Fruit fly (Drosophila melanogaster) whole organism, embryonic: ENCODE results near the gene RhoBTB.
A peak's percentile ranks its signal among the peaks of the same experiment; 100 is the strongest.

Source experiments
- ATbp ChIP-seq: fragments of 200-800 bp; sonication (Bioruptor generic); optimal IDR thresholded peaks from 2 replicates; lab custom pipeline; 2017; ENCODE audit warnings: missing biosample characterization, mild to moderate bottlenecking, missing genetic modification characterization, missing genetic modification reagents
- Blimp-1 ChIP-seq: fragments of 200-800 bp; sonication (Bioruptor generic); optimal IDR thresholded peaks from 3 replicates; lab custom pipeline; 2018; ENCODE audit warnings: missing biosample characterization, missing genetic modification characterization, mild to moderate bottlenecking, moderate library complexity, missing genetic modification reagents
- CG10654 ChIP-seq: fragments of 200-800 bp; sonication (Bioruptor generic); optimal IDR thresholded peaks from 2 replicates; lab custom pipeline; 2016; ENCODE audit warnings: missing biosample characterization, missing genetic modification characterization
- CG11398 ChIP-seq: fragments of 200-800 bp; sonication (Bioruptor generic); optimal IDR thresholded peaks from 2 replicates; lab custom pipeline; 2016; ENCODE audit warnings: missing biosample characterization, missing genetic modification characterization
- CG12942 ChIP-seq: fragments of 200-800 bp; sonication (Bioruptor generic); optimal IDR thresholded peaks from 3 replicates; lab custom pipeline; 2016; ENCODE audit warnings: missing biosample characterization, missing genetic modification characterization
- CG17186 ChIP-seq: fragments of 200-800 bp; sonication (Bioruptor generic); optimal IDR thresholded peaks from 3 replicates; lab custom pipeline; 2017; ENCODE audit warnings: missing biosample characterization, missing genetic modification reagents, missing genetic modification characterization
- CG17912 ChIP-seq: fragments of 200-800 bp; sonication (Bioruptor generic); optimal IDR thresholded peaks from 2 replicates; lab custom pipeline; 2018; ENCODE audit warnings: missing biosample characterization, mild to moderate bottlenecking, missing genetic modification characterization
- CG2712 ChIP-seq: fragments of 200-800 bp; optimal IDR thresholded peaks from 3 replicates; lab custom pipeline; 2019; ENCODE audit warnings: missing biosample characterization, mild to moderate bottlenecking, missing genetic modification characterization, moderate library complexity
- CG3065 ChIP-seq: fragments of 200-800 bp; sonication (Bioruptor generic); optimal IDR thresholded peaks from 2 replicates; lab custom pipeline; 2016; ENCODE audit warnings: missing biosample characterization, missing genetic modification characterization
- CG3995 ChIP-seq: fragments of 200-800 bp; sonication (Bioruptor generic); optimal IDR thresholded peaks from 3 replicates; lab custom pipeline; 2016; ENCODE audit warnings: missing biosample characterization, missing genetic modification characterization
- CG4360 ChIP-seq: fragments of 200-800 bp; sonication (Bioruptor generic); IDR thresholded peaks from 2 replicates; pipeline ENCODE4 v1.3.6; 2022; ENCODE audit warnings: missing biosample characterization, missing genetic modification characterization
- CG4707 ChIP-seq: fragments of 200-800 bp; sonication (Bioruptor generic); optimal IDR thresholded peaks from 2 replicates; lab custom pipeline; 2018; ENCODE audit warnings: missing biosample characterization, mild to moderate bottlenecking, missing genetic modification characterization, moderate library complexity
- CG4820 ChIP-seq: fragments of 200-800 bp; sonication (Bioruptor generic); optimal IDR thresholded peaks from 3 replicates; lab custom pipeline; 2016; ENCODE audit warnings: missing biosample characterization, missing genetic modification characterization
- CG7928 ChIP-seq: fragments of 200-800 bp; sonication (Bioruptor generic); optimal IDR thresholded peaks from 2 replicates; lab custom pipeline; 2017; ENCODE audit warnings: missing biosample characterization, mild to moderate bottlenecking, missing genetic modification characterization
- CG8281 ChIP-seq: fragments of 200-800 bp; sonication (Bioruptor generic); optimal IDR thresholded peaks from 2 replicates; lab custom pipeline; 2018; ENCODE audit warnings: missing biosample characterization, mild to moderate bottlenecking, missing genetic modification characterization, moderate library complexity
- CG8388 ChIP-seq: fragments of 200-800 bp; sonication (Bioruptor generic); optimal IDR thresholded peaks from 2 replicates; lab custom pipeline; 2019; ENCODE audit warnings: missing biosample characterization, mild to moderate bottlenecking, missing genetic modification characterization, moderate library complexity
- CG9876 ChIP-seq: fragments of 200-800 bp; sonication (Bioruptor generic); optimal IDR thresholded peaks from 2 replicates; lab custom pipeline; 2016; ENCODE audit warnings: missing biosample characterization, missing genetic modification characterization
- CTCF ChIP-seq: fragments of 200-800 bp; sonication (Bioruptor generic); optimal IDR thresholded peaks from 2 replicates; lab custom pipeline; 2017; ENCODE audit warnings: missing biosample characterization, mild to moderate bottlenecking, missing genetic modification characterization, moderate library complexity
- CoRest ChIP-seq: fragments of 200-800 bp; sonication (Bioruptor generic); optimal IDR thresholded peaks from 3 replicates; lab custom pipeline; 2018; ENCODE audit warnings: missing biosample characterization, mild to moderate bottlenecking, missing genetic modification characterization, moderate library complexity
- CrebB ChIP-seq: fragments of 200-800 bp; sonication (Bioruptor generic); optimal IDR thresholded peaks from 3 replicates; lab custom pipeline; 2018; ENCODE audit warnings: missing biosample characterization, mild to moderate bottlenecking, missing genetic modification characterization
- Dek ChIP-seq: fragments of 200-800 bp; sonication (Bioruptor generic); optimal IDR thresholded peaks from 3 replicates; lab custom pipeline; 2019; ENCODE audit warnings: missing biosample characterization, mild to moderate bottlenecking, missing genetic modification characterization, moderate library complexity
- MTF-1 ChIP-seq: fragments of 200-800 bp; sonication (Bioruptor generic); optimal IDR thresholded peaks from 2 replicates; lab custom pipeline; 2018; ENCODE audit warnings: missing biosample characterization, mild to moderate bottlenecking, missing genetic modification characterization, borderline replicate concordance
- Mrtf ChIP-seq: fragments of 200-800 bp; sonication (Bioruptor generic); IDR thresholded peaks from 3 replicates; pipeline ENCODE4 v1.3.6; 2022; ENCODE audit warnings: missing biosample characterization, missing genetic modification characterization
- Pdp1 ChIP-seq, 2 experiments: fragments of 200-800 bp; sonication (Bioruptor generic); optimal IDR thresholded peaks; 3 replicates each; lab custom pipeline; 2016; ENCODE audit warnings: missing biosample characterization in 2 of 2, missing genetic modification characterization in 2 of 2, mild to moderate bottlenecking in 1 of 2, moderate library complexity in 1 of 2
- Sin3A ChIP-seq: fragments of >200 bp; optimal IDR thresholded peaks from 2 replicates; lab custom pipeline; 2018
- Usf ChIP-seq: fragments of 200-800 bp; sonication (Bioruptor generic); optimal IDR thresholded peaks from 2 replicates; lab custom pipeline; 2017; ENCODE audit warnings: missing genotype, missing biosample characterization, missing genetic modification characterization
- YL-1 ChIP-seq: fragments of 200-800 bp; sonication (Bioruptor generic); optimal IDR thresholded peaks from 3 replicates; lab custom pipeline; 2017; ENCODE audit warnings: missing biosample characterization, mild to moderate bottlenecking, missing genetic modification characterization
- ato ChIP-seq: fragments of 200-800 bp; sonication (Bioruptor generic); IDR thresholded peaks from 2 replicates; pipeline ENCODE4 v1.3.6; 2022; ENCODE audit warnings: missing biosample characterization, missing genetic modification characterization; ENCODE audit not compliant: partially characterized antibody
- az2 ChIP-seq: fragments of 200-800 bp; sonication (Bioruptor generic); optimal IDR thresholded peaks from 3 replicates; lab custom pipeline; 2016; ENCODE audit warnings: missing biosample characterization, missing genetic modification characterization
- bowl ChIP-seq: fragments of 200-800 bp; sonication (Bioruptor generic); IDR thresholded peaks from 2 replicates; pipeline ENCODE4 v1.3.6; 2022; ENCODE audit warnings: missing biosample characterization, missing genetic modification characterization
- crp ChIP-seq, 2 experiments: fragments of 200-800 bp; sonication (Bioruptor generic); optimal IDR thresholded peaks; 2 replicates in 1 of 2; 3 replicates in 1 of 2; lab custom pipeline; 2017; ENCODE audit warnings: missing biosample characterization in 2 of 2, missing genetic modification characterization in 2 of 2, mild to moderate bottlenecking in 1 of 2, moderate library complexity in 1 of 2
- dimm ChIP-seq: fragments of 200-800 bp; sonication (Bioruptor generic); IDR thresholded peaks from 2 replicates; pipeline ENCODE4 v1.3.6; 2022; ENCODE audit warnings: missing biosample characterization, missing genetic modification characterization
- ewg ChIP-seq: fragments of 200-800 bp; sonication (Bioruptor generic); optimal IDR thresholded peaks from 3 replicates; lab custom pipeline; 2017; ENCODE audit warnings: mild to moderate bottlenecking, missing biosample characterization, missing genetic modification reagents, missing genetic modification characterization
- fd102C ChIP-seq: fragments of 200-800 bp; sonication (Bioruptor generic); optimal IDR thresholded peaks from 2 replicates; lab custom pipeline; 2018; ENCODE audit warnings: missing biosample characterization, mild to moderate bottlenecking, missing genetic modification characterization, moderate library complexity
- fd3F ChIP-seq: fragments of 200-800 bp; sonication (Bioruptor generic); optimal IDR thresholded peaks from 2 replicates; lab custom pipeline; 2018; ENCODE audit warnings: missing biosample characterization, mild to moderate bottlenecking, missing genetic modification characterization, moderate library complexity
- gsb ChIP-seq: fragments of 200-800 bp; sonication (Bioruptor generic); IDR thresholded peaks from 2 replicates; pipeline ENCODE4 v1.3.6; 2022; ENCODE audit warnings: missing biosample characterization, missing genetic modification characterization
- p53 ChIP-seq: fragments of 200-800 bp; sonication (Bioruptor generic); optimal IDR thresholded peaks from 2 replicates; lab custom pipeline; 2016; ENCODE audit warnings: missing biosample characterization, missing genetic modification characterization
- pita ChIP-seq: fragments of 200-800 bp; sonication (Bioruptor generic); optimal IDR thresholded peaks from 2 replicates; lab custom pipeline; 2017; ENCODE audit warnings: missing biosample characterization, mild to moderate bottlenecking, missing genetic modification characterization
- prd ChIP-seq, 3 experiments: fragments of >200 bp in 2 of 3; fragments of 200-800 bp in 1 of 3; sonication (Bioruptor generic) in 1 of 3; optimal IDR thresholded peaks in 2 of 3; IDR thresholded peaks in 1 of 3; 2 replicates in 2 of 3; 3 replicates in 1 of 3; pipeline versions ENCODE4 v1.3.6 to Lab custom; 2017 to 2022; ENCODE audit warnings: missing biosample characterization in 1 of 3, missing genetic modification characterization in 1 of 3
- ranshi ChIP-seq: fragments of 200-800 bp; sonication (Bioruptor generic); IDR thresholded peaks from 2 replicates; pipeline ENCODE4 v1.3.6; 2022; ENCODE audit warnings: missing biosample characterization, missing genetic modification characterization
- rib ChIP-seq: fragments of 200-800 bp; sonication (Bioruptor generic); IDR thresholded peaks from 2 replicates; pipeline ENCODE4 v1.3.6; 2022; ENCODE audit warnings: missing biosample characterization, missing genetic modification characterization
- run ChIP-seq: fragments of 200-800 bp; sonication (Bioruptor generic); optimal IDR thresholded peaks from 3 replicates; lab custom pipeline; 2018; ENCODE audit warnings: missing biosample characterization, mild to moderate bottlenecking, missing genetic modification characterization
- salm ChIP-seq: fragments of 200-800 bp; sonication (Bioruptor generic); optimal IDR thresholded peaks from 2 replicates; lab custom pipeline; 2018; ENCODE audit warnings: missing biosample characterization, mild to moderate bottlenecking, missing genetic modification characterization
- sc ChIP-seq, 3 experiments: fragments of >200 bp in 2 of 3; fragments of 200-800 bp in 1 of 3; sonication (Bioruptor generic) in 1 of 3; optimal IDR thresholded peaks; 2 replicates in 2 of 3; 3 replicates in 1 of 3; lab custom pipeline; 2017; ENCODE audit warnings: mild to moderate bottlenecking in 1 of 3, missing biosample characterization in 1 of 3, missing genetic modification characterization in 1 of 3, missing genetic modification reagents in 1 of 3
- slp2 ChIP-seq: fragments of 200-800 bp; sonication (Bioruptor generic); optimal IDR thresholded peaks from 2 replicates; lab custom pipeline; 2016; ENCODE audit warnings: missing biosample characterization, missing genetic modification characterization
- twi ChIP-seq: fragments of 200-800 bp; optimal IDR thresholded peaks from 2 replicates; lab custom pipeline; 2019; ENCODE audit warnings: missing biosample characterization, mild to moderate bottlenecking, missing genetic modification characterization, moderate library complexity
- wor ChIP-seq: fragments of 200-800 bp; sonication (Bioruptor generic); IDR thresholded peaks from 2 replicates; pipeline ENCODE4 v1.3.6; 2022; ENCODE audit warnings: missing biosample characterization, missing genetic modification characterization
- zen2 ChIP-seq: fragments of 200-800 bp; sonication (Bioruptor generic); IDR thresholded peaks from 3 replicates; pipeline ENCODE4 v1.3.6; 2022; ENCODE audit warnings: missing biosample characterization, missing genetic modification characterization; ENCODE audit not compliant: partially characterized antibody

RhoBTB gene

dm6 chr3L:20405971-20406948 lies 30.2 kb downstream of the RhoBTB start (continued):
- TF ChIP-seq Usf (no peak), Mrtf (GFP tag; lab: Robert Waterston, UW) (no peak), Blimp-1 (GFP tag; lab: Kevin White, UChicago) (peak; percentile 31), CG7928 (GFP tag; lab: Kevin White, UChicago) (no peak), p53 (no peak), Sin3A (lab: Kevin White, UChicago) (no peak), CG3065 (GFP tag; lab: Kevin White, UChicago) (no peak), CG17912 (peak; percentile 19), CG11398 (GFP tag; lab: Kevin White, UChicago) (no peak), fd102C (GFP tag; lab: Kevin White, UChicago) (peak; percentile 13), CG4707 (GFP tag; lab: Kevin White, UChicago) (no peak), ATbp (GFP tag; lab: Kevin White, UChicago) (peak; percentile 59), CG3995 (GFP tag; lab: Kevin White, UChicago) (no peak), pita (no peak), ato (GFP tag; lab: Robert Waterston, UW) (no peak), ewg (GFP tag; lab: Kevin White, UChicago) (no peak), CG17186 (GFP tag; lab: Kevin White, UChicago) (no peak), twi (tag; lab: Kevin White, UChicago) (peak; percentile 65), run (tag; lab: Kevin White, UChicago) (peak; percentile 12), CG9876 (no peak), YL-1 (no peak), gsb (GFP tag; lab: Robert Waterston, UW) (no peak), CTCF (peak; percentile 55), CG2712 (tag; lab: Kevin White, UChicago) (peak; percentile 2), MTF-1 (peak; percentile 30), sc (optimal IDR thresholded peaks at IDR 0.05; lab: Kevin White, UChicago) (no peak), sc (GFP tag; optimal IDR thresholded peaks at IDR 0.05; lab: Kevin White, UChicago) (no peak), CG8388 (GFP tag; lab: Kevin White, UChicago) (no peak), ranshi (GFP tag; lab: Robert Waterston, UW) (no peak), rib (GFP tag; lab: Robert Waterston, UW) (0 out of 2 replicates have a peak, but pooled peaks have one; percentile 13), dimm (GFP tag; lab: Robert Waterston, UW) (no peak), CG4820 (GFP tag; lab: Kevin White, UChicago) (no peak), salm (tag; lab: Kevin White, UChicago) (peak; percentile 67), slp2 (GFP tag; lab: Kevin White, UChicago) (no peak), crp (GFP tag; optimal IDR thresholded peaks at IDR 0.05; lab: Kevin White, UChicago) (no peak), CoRest (tag; lab: Kevin White, UChicago) (no peak), wor (GFP tag; lab: Robert Waterston, UW) (no peak), bowl (GFP tag; lab: Robert Waterston, UW) (no peak), Pdp1 (GFP tag; optimal IDR thresholded peaks at IDR 0.05; lab: Kevin White, UChicago) (no peak), fd3F (GFP tag; lab: Kevin White, UChicago) (no peak), zen2 (GFP tag; lab: Robert Waterston, UW) (no peak), CG8281 (tag; lab: Kevin White, UChicago) (peak; percentile 68), prd (optimal IDR thresholded peaks at IDR 0.05; lab: Kevin White, UChicago) (no peak), prd (GFP tag; IDR thresholded peaks at IDR 0.05; lab: Robert Waterston, UW) (no peak), az2 (GFP tag; lab: Kevin White, UChicago) (no peak), CG12942 (GFP tag; lab: Kevin White, UChicago) (no peak), Dek (tag; lab: Kevin White, UChicago) (peak; percentile 15), CG10654 (GFP tag; lab: Kevin White, UChicago) (no peak), CrebB (tag; lab: Kevin White, UChicago) (peak; percentile 60), CG4360 (GFP tag; lab: Robert Waterston, UW) (no peak)
